Fruit fly (Drosophila melanogaster): ENCODE data around the gene CG6325.

DNA sequence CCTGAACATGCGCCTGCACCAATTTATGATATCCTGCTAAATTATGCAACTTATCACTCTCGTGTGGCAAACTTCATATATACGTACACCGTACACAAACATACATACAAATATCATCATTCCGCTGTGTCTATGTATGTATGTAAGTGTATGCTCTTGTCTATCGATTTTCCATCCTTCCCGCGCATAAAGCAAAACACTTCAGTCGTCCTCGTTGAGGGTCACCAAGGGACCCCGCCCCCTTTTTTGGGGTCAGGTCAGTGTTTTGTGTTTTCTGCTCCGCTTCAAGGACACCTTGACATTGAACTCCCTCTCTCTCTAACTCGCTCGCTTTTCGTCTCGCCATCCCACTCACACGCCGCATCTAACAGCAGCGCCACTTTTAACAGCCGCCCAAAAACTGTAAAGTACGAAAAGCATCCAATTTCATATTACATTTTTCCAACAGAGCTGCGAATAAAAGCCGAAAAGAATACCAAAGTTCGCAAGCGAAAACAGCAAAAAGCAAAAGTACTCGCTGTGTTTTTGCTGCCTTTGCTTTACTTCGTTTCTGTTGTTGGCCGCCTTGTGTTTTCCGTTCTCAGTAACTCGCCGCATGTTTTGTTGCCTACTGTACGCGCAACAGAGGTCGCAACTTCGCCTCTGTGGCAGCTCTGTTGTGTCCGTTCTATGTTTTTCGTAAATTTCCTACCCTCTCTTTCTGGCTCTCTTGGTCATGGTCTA, 51.1 kb downstream of the CG6325 start:
- TF ChIP-seq usp (GFP tag; optimal IDR thresholded peaks at IDR 0.05): no peak
- TF ChIP-seq CG8478 (optimal IDR thresholded peaks at IDR 0.05): no peak
- no peak for TF ChIP-seq pan (optimal IDR thresholded peaks at IDR 0.05)
- TF ChIP-seq psq (optimal IDR thresholded peaks at IDR 0.05): no peak
- no peak for TF ChIP-seq EcR (GFP tag; optimal IDR thresholded peaks at IDR 0.05)

Measured in whole organism.